Worm (Caenorhabditis elegans) whole organism, late embryonic: Measurements from ENCODE around the gene sri-25.

Source experiments
- C38D4.7 ChIP-seq: fragments of 200-800 bp; sonication (Bioruptor generic); optimal IDR thresholded peaks from 2 replicates; lab custom pipeline; 2018; ENCODE audit warnings: mild to moderate bottlenecking, missing genetic modification characterization, moderate library complexity, missing compliant biosample characterization
- F13H6.1 ChIP-seq: sonication (generic microtip); optimal IDR thresholded peaks from 2 replicates; lab custom pipeline; 2016; ENCODE audit warnings: missing genetic modification characterization, missing compliant biosample characterization
- K02D7.2 ChIP-seq: sonication (generic microtip); optimal IDR thresholded peaks from 2 replicates; lab custom pipeline; 2017; ENCODE audit warnings: mild to moderate bottlenecking, missing genetic modification characterization, missing compliant biosample characterization
- K09A11.1 ChIP-seq: sonication (generic microtip); optimal IDR thresholded peaks from 2 replicates; lab custom pipeline; 2017; ENCODE audit warnings: antibody characterized with exemption, mild to moderate bottlenecking, missing genetic modification characterization, missing compliant biosample characterization; ENCODE audit not compliant: insufficient read depth
- T23F11.4 ChIP-seq: fragments of 200-800 bp; sonication (Bioruptor generic); optimal IDR thresholded peaks from 2 replicates; lab custom pipeline; 2018; ENCODE audit warnings: mild to moderate bottlenecking, missing genetic modification characterization, missing compliant biosample characterization
- ahr-1 ChIP-seq: sonication (generic microtip); optimal IDR thresholded peaks from 2 replicates; lab custom pipeline; 2016; ENCODE audit warnings: missing genetic modification characterization, missing compliant biosample characterization
- ama-1 ChIP-seq: fragments of 150-350 bp; optimal IDR thresholded peaks from 2 replicates; lab custom pipeline; 2014
- ceh-22 ChIP-seq: sonication (generic microtip); optimal IDR thresholded peaks from 2 replicates; lab custom pipeline; 2017; ENCODE audit warnings: missing biosample characterization, missing genetic modification characterization
- ceh-30 ChIP-seq: fragments of 150-350 bp; optimal IDR thresholded peaks from 2 replicates; lab custom pipeline; 2014; ENCODE audit warnings: missing biosample characterization, missing genetic modification characterization
- ceh-31 ChIP-seq: sonication (generic microtip); optimal IDR thresholded peaks from 2 replicates; lab custom pipeline; 2016; ENCODE audit warnings: missing genetic modification characterization, missing compliant biosample characterization
- ceh-48 ChIP-seq: sonication (generic microtip); optimal IDR thresholded peaks from 2 replicates; lab custom pipeline; 2016; ENCODE audit warnings: missing genetic modification characterization, inconsistent platforms, missing compliant biosample characterization
- ceh-9 ChIP-seq: sonication (generic microtip); optimal IDR thresholded peaks from 2 replicates; lab custom pipeline; 2016; ENCODE audit warnings: mild to moderate bottlenecking, missing genetic modification characterization, inconsistent platforms, missing compliant biosample characterization
- che-1 ChIP-seq: sonication (generic microtip); optimal IDR thresholded peaks from 2 replicates; lab custom pipeline; 2016; ENCODE audit warnings: mild to moderate bottlenecking, missing genetic modification characterization, missing compliant biosample characterization
- dmd-4 ChIP-seq: sonication (generic microtip); optimal IDR thresholded peaks from 2 replicates; lab custom pipeline; 2016; ENCODE audit warnings: borderline replicate concordance, missing genetic modification characterization, missing compliant biosample characterization
- dve-1 ChIP-seq: sonication (generic microtip); optimal IDR thresholded peaks from 2 replicates; lab custom pipeline; 2017; ENCODE audit warnings: antibody characterized with exemption, mild to moderate bottlenecking, missing genetic modification characterization, missing compliant biosample characterization
- elt-2 ChIP-seq: sonication (generic microtip); optimal IDR thresholded peaks from 2 replicates; lab custom pipeline; 2016; ENCODE audit warnings: missing genetic modification reagents, missing genetic modification characterization, missing compliant biosample characterization
- fax-1 ChIP-seq: sonication (generic microtip); optimal IDR thresholded peaks from 2 replicates; lab custom pipeline; 2016; ENCODE audit warnings: missing genotype, missing genetic modification characterization, missing compliant biosample characterization
- gmeb-2 ChIP-seq: sonication (generic microtip); optimal IDR thresholded peaks from 2 replicates; lab custom pipeline; 2016; ENCODE audit warnings: missing genetic modification characterization, inconsistent platforms, missing compliant biosample characterization
- hlh-13 ChIP-seq: fragments of 200-800 bp; sonication (Bioruptor generic); optimal IDR thresholded peaks from 2 replicates; lab custom pipeline; 2018; ENCODE audit warnings: mild to moderate bottlenecking, missing genetic modification characterization, missing compliant biosample characterization
- hlh-15 ChIP-seq: sonication (generic microtip); optimal IDR thresholded peaks from 2 replicates; lab custom pipeline; 2016; ENCODE audit warnings: missing genetic modification characterization, missing compliant biosample characterization
- hlh-30 ChIP-seq: sonication (generic microtip); optimal IDR thresholded peaks from 2 replicates; lab custom pipeline; 2017; ENCODE audit warnings: antibody characterized with exemption, missing genetic modification characterization, missing compliant biosample characterization; ENCODE audit not compliant: insufficient read depth
- lim-6 ChIP-seq: sonication (generic microtip); optimal IDR thresholded peaks from 2 replicates; lab custom pipeline; 2016; ENCODE audit warnings: missing genetic modification characterization, missing compliant biosample characterization
- lin-11 ChIP-seq: fragments of 200-800 bp; sonication (Bioruptor generic); optimal IDR thresholded peaks from 2 replicates; lab custom pipeline; 2018; ENCODE audit warnings: mild to moderate bottlenecking, missing genetic modification characterization, missing compliant biosample characterization
- nfya-1 ChIP-seq: sonication (generic microtip); optimal IDR thresholded peaks from 2 replicates; lab custom pipeline; 2017; ENCODE audit warnings: missing genetic modification characterization, mild to moderate bottlenecking, missing compliant biosample characterization, antibody characterized with exemption, moderate library complexity
- npax-4 ChIP-seq: sonication (generic microtip); optimal IDR thresholded peaks from 2 replicates; lab custom pipeline; 2016; ENCODE audit warnings: missing genetic modification characterization, missing compliant biosample characterization
- pat-9 ChIP-seq: fragments of 200-800 bp; sonication (Bioruptor generic); optimal IDR thresholded peaks from 2 replicates; lab custom pipeline; 2018; ENCODE audit warnings: mild to moderate bottlenecking, missing genetic modification characterization, moderate library complexity, missing compliant biosample characterization
- pax-1 ChIP-seq: fragments of 150-350 bp; optimal IDR thresholded peaks from 2 replicates; lab custom pipeline; 2014; ENCODE audit warnings: missing biosample characterization, missing genetic modification characterization
- pha-2 ChIP-seq: sonication (generic microtip); optimal IDR thresholded peaks from 2 replicates; lab custom pipeline; 2017; ENCODE audit warnings: mild to moderate bottlenecking, missing genetic modification characterization, missing compliant biosample characterization
- pha-4 ChIP-seq: fragments of 150-350 bp; optimal IDR thresholded peaks from 2 replicates; lab custom pipeline; 2018; ENCODE audit warnings: missing biosample characterization, missing genetic modification reagents, missing genetic modification characterization
- pros-1 ChIP-seq: fragments of 150-350 bp; optimal IDR thresholded peaks from 2 replicates; lab custom pipeline; 2014; ENCODE audit warnings: missing biosample characterization, missing genetic modification reagents, missing genetic modification characterization
- sox-4 ChIP-seq: sonication (generic microtip); optimal IDR thresholded peaks from 2 replicates; lab custom pipeline; 2017; ENCODE audit warnings: mild to moderate bottlenecking, missing genetic modification characterization, inconsistent platforms, missing compliant biosample characterization
- tbx-7 ChIP-seq: sonication (generic microtip); optimal IDR thresholded peaks from 2 replicates; lab custom pipeline; 2016; ENCODE audit warnings: missing genotype, missing genetic modification characterization, missing compliant biosample characterization
- unc-3 ChIP-seq, 2 experiments: fragments of 200-800 bp in 1 of 2; sonication (Bioruptor generic) in 1 of 2; sonication (generic microtip) in 1 of 2; conservative IDR thresholded peaks in 1 of 2; optimal IDR thresholded peaks in 1 of 2; 2 replicates each; pipeline versions ENCODE4 v1.3.6 to Lab custom; 2016 to 2022; ENCODE audit warnings: missing compliant biosample characterization in 2 of 2, missing genetic modification characterization in 2 of 2, missing genetic modification reagents in 1 of 2
- unc-42 ChIP-seq: sonication (generic microtip); optimal IDR thresholded peaks from 2 replicates; lab custom pipeline; 2016; ENCODE audit warnings: missing genotype, missing genetic modification characterization, missing compliant biosample characterization
- unc-86 ChIP-seq: sonication (generic microtip); optimal IDR thresholded peaks from 2 replicates; lab custom pipeline; 2016; ENCODE audit warnings: missing genetic modification characterization, missing compliant biosample characterization
- ztf-16 ChIP-seq: sonication (generic microtip); optimal IDR thresholded peaks from 2 replicates; lab custom pipeline; 2017; ENCODE audit warnings: missing genetic modification characterization, missing compliant biosample characterization

sri-25 gene

DNA sequence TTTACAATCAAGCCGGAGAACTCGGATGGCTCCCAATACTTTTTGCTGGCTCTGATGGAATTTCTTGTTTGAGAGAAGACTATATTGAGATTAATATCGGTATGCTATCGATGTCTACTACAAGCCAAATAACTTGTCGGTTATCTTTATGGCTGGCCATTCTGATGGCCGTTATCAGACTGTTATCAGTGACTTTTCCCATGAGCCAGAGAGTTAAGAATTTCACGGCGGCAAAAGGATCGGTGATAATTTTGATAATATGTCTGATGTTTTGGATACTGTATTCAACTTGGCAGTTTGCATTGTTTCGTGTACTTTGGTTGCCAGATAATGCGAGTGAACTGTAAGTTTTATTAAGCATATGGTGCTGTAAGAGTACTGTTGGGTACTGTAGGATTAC, 9.4 kb downstream of the sri-25 start:
- peak; percentile 95 for TF ChIP-seq elt-2 (tag; lab: Kevin White, UChicago)
- no peak for TF ChIP-seq pha-2 (tag; lab: Kevin White, UChicago)

- no peak for TF ChIP-seq K02D7.2
- TF ChIP-seq K09A11.1 (tag; lab: Kevin White, UChicago), result no peak
- TF ChIP-seq unc-42, result no peak
- no peak for TF ChIP-seq fax-1 (tag; lab: Kevin White, UChicago)
- no peak for TF ChIP-seq T23F11.4
- no peak for TF ChIP-seq hlh-30 (tag; lab: Kevin White, UChicago)
Observed at ce11 chrV:15230243-15230642, 13.4 kb downstream of the sri-25 start, which contains the start of gene srw-15. Gene srw-15 (plus strand): TSS chrV:15230543.

ce11 chrV:15232200-15232599, 15.4 kb downstream of the sri-25 start, which contains the start of gene srw-13:
Gene srw-13 (plus strand): TSS chrV:15232500.
- TF ChIP-seq ama-1 (lab: Kevin White, UChicago) (no peak), fax-1 (tag; lab: Kevin White, UChicago) (no peak), ceh-48 (no peak), ceh-9 (no peak), hlh-30 (tag; lab: Kevin White, UChicago) (no peak), unc-86 (tag; lab: Kevin White, UChicago) (no peak), pha-4 (tag; lab: Kevin White, UChicago) (no peak), nfya-1 (tag; lab: Kevin White, UChicago) (no peak), sox-4 (tag; lab: Kevin White, UChicago) (no peak), pros-1 (no peak), pax-1 (tag; lab: Kevin White, UChicago) (no peak), ztf-16 (tag; lab: Kevin White, UChicago) (no peak), C38D4.7 (no peak), hlh-15 (tag; lab: Kevin White, UChicago) (no peak), tbx-7 (tag; lab: Kevin White, UChicago) (no peak), npax-4 (tag; lab: Kevin White, UChicago) (no peak), hlh-13 (no peak), dmd-4 (tag; lab: Kevin White, UChicago) (no peak)

DNA sequence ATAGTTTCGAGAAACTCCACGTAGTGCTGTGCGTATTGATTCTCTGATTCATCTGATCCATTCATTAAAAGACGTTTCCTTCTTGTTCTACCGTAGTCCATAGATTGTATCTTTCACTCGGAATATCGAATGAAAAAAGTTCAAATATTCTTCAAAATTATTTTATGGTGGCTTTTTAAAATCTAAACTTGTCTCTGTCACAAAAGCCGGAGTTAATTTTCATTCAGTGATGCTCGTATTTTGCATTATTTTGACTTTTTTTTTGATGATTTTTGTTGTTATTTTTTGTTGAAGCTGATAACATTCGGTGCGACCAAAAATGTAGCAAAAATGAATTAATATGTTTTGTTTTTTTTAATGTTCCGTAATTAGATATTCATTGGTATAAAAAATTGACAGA, 18.9 kb downstream of the sri-25 start, which contains the start of gene nhr-164:
Gene nhr-164, minus strand, starts transcription at position 101 of the 400 bp plus-strand sequence.
- TF ChIP-seq ceh-31 (tag; lab: Kevin White, UChicago) (no peak), dve-1 (tag; lab: Kevin White, UChicago) (no peak), unc-3 (GFP tag; conservative IDR thresholded peaks at IDR 0.05; lab: Robert Waterston, UW) (no peak), unc-3 (tag; optimal IDR thresholded peaks at IDR 0.05; lab: Kevin White, UChicago) (no peak), ahr-1 (tag; lab: Kevin White, UChicago) (no peak), tbx-7 (tag; lab: Kevin White, UChicago) (no peak), gmeb-2 (tag; lab: Kevin White, UChicago) (no peak), unc-86 (tag; lab: Kevin White, UChicago) (no peak), nfya-1 (tag; lab: Kevin White, UChicago) (no peak), C38D4.7 (no peak), pha-2 (tag; lab: Kevin White, UChicago) (no peak), pat-9 (tag; lab: Kevin White, UChicago) (no peak), che-1 (tag; lab: Kevin White, UChicago) (no peak), ceh-48 (no peak), ceh-22 (tag; lab: Kevin White, UChicago) (no peak), lim-6 (tag; lab: Kevin White, UChicago) (no peak), F13H6.1 (tag; lab: Kevin White, UChicago) (no peak), lin-11 (tag; lab: Kevin White, UChicago) (no peak), hlh-15 (tag; lab: Kevin White, UChicago) (no peak), ceh-30 (tag; lab: Kevin White, UChicago) (no peak)
- TF ChIP-seq, all 69 proteins: peak for 0
